Worm (Caenorhabditis elegans): ENCODE results near the gene C07G2.5.

Gene C07G2.5

ce11 chrIII:4449357-4449756 is 49.5 kb downstream of the C07G2.5 start (continued):
- TF ChIP-seq hif-1 (tag; optimal IDR thresholded peaks at IDR 0.05) (no peak), Y75B8A.6 (GFP tag; IDR thresholded peaks at IDR 0.05) (0 out of 2 replicates have a peak, but pooled peaks have one; percentile 29), daf-12 (tag; optimal IDR thresholded peaks at IDR 0.05) (no peak), nhr-28 (tag; optimal IDR thresholded peaks at IDR 0.05) (no peak), Y105C5A.15 (GFP tag; IDR thresholded peaks at IDR 0.05) (no peak)

All from whole organism, L4 larva.